Worm (Caenorhabditis elegans) whole organism, L1 larva: ENCODE data around the gene T28C6.3.

ENCODE experiments used
- ceh-90 ChIP-seq: sonication (generic microtip); optimal IDR thresholded peaks from 2 replicates; lab custom pipeline; 2016; ENCODE audit warnings: missing genetic modification characterization, missing compliant biosample characterization
- efl-3 ChIP-seq: fragments of 200-800 bp; sonication (Bioruptor generic); optimal IDR thresholded peaks from 2 replicates; lab custom pipeline; 2018; ENCODE audit warnings: mild to moderate bottlenecking, missing genetic modification characterization, missing compliant biosample characterization
- lsy-2 ChIP-seq, 2 experiments: fragments of 150-350 bp; optimal IDR thresholded peaks; 2 replicates each; lab custom pipeline; 2014; ENCODE audit warnings: missing biosample characterization in 2 of 2, missing genetic modification characterization in 2 of 2
- nhr-237 ChIP-seq: fragments of 150-350 bp; optimal IDR thresholded peaks from 2 replicates; lab custom pipeline; 2014; ENCODE audit warnings: missing biosample characterization, missing genetic modification characterization
- pqm-1 ChIP-seq: sonication (generic microtip); optimal IDR thresholded peaks from 3 replicates; lab custom pipeline; 2017; ENCODE audit warnings: missing biosample characterization, missing genetic modification characterization

DNA sequence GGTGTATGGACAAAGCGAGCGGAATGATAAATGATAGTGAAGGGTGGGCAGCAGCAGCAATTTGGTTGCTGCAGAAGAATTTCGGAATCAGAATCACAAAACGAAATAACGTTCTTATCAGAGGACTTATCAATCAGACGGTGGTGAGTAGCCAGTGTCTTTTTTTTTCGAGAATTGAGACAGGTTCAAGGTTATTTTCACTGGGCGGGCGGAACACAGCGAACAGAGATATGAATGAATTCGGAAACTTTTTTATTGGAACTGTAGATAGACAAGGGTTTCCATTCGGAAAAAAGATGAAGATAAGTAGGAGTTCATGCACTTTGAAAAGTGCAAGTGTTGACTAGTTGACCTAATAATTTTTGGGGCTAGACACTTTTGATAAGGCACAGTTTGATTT is 26.9 kb upstream of the T28C6.3 start:
- TF ChIP-seq ceh-90 (tag; lab: Kevin White, UChicago) (no peak), pqm-1 (tag; lab: Kevin White, UChicago) (no peak), nhr-237 (tag; lab: Kevin White, UChicago) (no peak), lsy-2 (tag; optimal IDR thresholded peaks at IDR 0.05; lab: Kevin White, UChicago) (no peak), efl-3 (GFP tag; lab: Kevin White, UChicago) (no peak)
